Fruit fly (Drosophila melanogaster) whole organism, prepupa: ENCODE data around the gene CG32668.

Source experiments
- CG1621 ChIP-seq: fragments of 200-800 bp; sonication (Bioruptor generic); optimal IDR thresholded peaks from 3 replicates; lab custom pipeline; 2018; ENCODE audit warnings: missing biosample characterization, mild to moderate bottlenecking, missing genetic modification characterization
- CG6808 ChIP-seq: fragments of 200-800 bp; sonication (Bioruptor generic); optimal IDR thresholded peaks from 3 replicates; lab custom pipeline; 2017; ENCODE audit warnings: missing biosample characterization, missing genetic modification characterization, mild to moderate bottlenecking, moderate library complexity, missing genetic modification reagents
- CG7368 ChIP-seq: fragments of 200-800 bp; sonication (Bioruptor generic); optimal IDR thresholded peaks from 3 replicates; lab custom pipeline; 2016; ENCODE audit warnings: missing biosample characterization, missing genetic modification characterization
- Eip93F ChIP-seq: fragments of 200-800 bp; sonication (Bioruptor generic); optimal IDR thresholded peaks from 2 replicates; lab custom pipeline; 2016; ENCODE audit warnings: missing biosample characterization, mild to moderate bottlenecking, missing genetic modification characterization
- Gug ChIP-seq: fragments of 200-800 bp; sonication (Bioruptor generic); IDR thresholded peaks from 2 replicates; pipeline ENCODE4 v1.3.6; 2022; ENCODE audit warnings: missing biosample characterization, missing genetic modification characterization
- Smox ChIP-seq: fragments of 200-800 bp; sonication (Bioruptor generic); optimal IDR thresholded peaks from 3 replicates; lab custom pipeline; 2016; ENCODE audit warnings: missing biosample characterization, missing genetic modification characterization
- Sox102F ChIP-seq: fragments of 200-800 bp; sonication (Bioruptor generic); optimal IDR thresholded peaks from 2 replicates; lab custom pipeline; 2016; ENCODE audit warnings: missing biosample characterization, mild to moderate bottlenecking, missing genetic modification characterization
- achi ChIP-seq: fragments of 200-800 bp; sonication (Bioruptor generic); optimal IDR thresholded peaks from 3 replicates; lab custom pipeline; 2016; ENCODE audit warnings: missing biosample characterization, missing genetic modification characterization
- acj6 ChIP-seq: fragments of 200-800 bp; sonication (Bioruptor generic); optimal IDR thresholded peaks from 3 replicates; lab custom pipeline; 2016; ENCODE audit warnings: missing biosample characterization, missing genetic modification characterization
- dac ChIP-seq: fragments of 200-800 bp; sonication (Bioruptor generic); optimal IDR thresholded peaks from 2 replicates; lab custom pipeline; 2017; ENCODE audit warnings: missing biosample characterization, mild to moderate bottlenecking, missing genetic modification characterization
- esn ChIP-seq: fragments of 200-800 bp; sonication (Bioruptor generic); optimal IDR thresholded peaks from 2 replicates; lab custom pipeline; 2016; ENCODE audit warnings: missing biosample characterization, mild to moderate bottlenecking, missing genetic modification characterization, moderate library complexity
- lz ChIP-seq: fragments of 200-800 bp; sonication (Bioruptor generic); optimal IDR thresholded peaks from 3 replicates; lab custom pipeline; 2016; ENCODE audit warnings: missing biosample characterization, missing genetic modification characterization
- net ChIP-seq: fragments of 200-800 bp; sonication (Bioruptor generic); optimal IDR thresholded peaks from 3 replicates; lab custom pipeline; 2016; ENCODE audit warnings: missing biosample characterization, missing genetic modification characterization
- vri ChIP-seq: fragments of 200-800 bp; sonication (Bioruptor generic); optimal IDR thresholded peaks from 3 replicates; lab custom pipeline; 2016; ENCODE audit warnings: missing biosample characterization, mild to moderate bottlenecking, missing genetic modification characterization

DNA sequence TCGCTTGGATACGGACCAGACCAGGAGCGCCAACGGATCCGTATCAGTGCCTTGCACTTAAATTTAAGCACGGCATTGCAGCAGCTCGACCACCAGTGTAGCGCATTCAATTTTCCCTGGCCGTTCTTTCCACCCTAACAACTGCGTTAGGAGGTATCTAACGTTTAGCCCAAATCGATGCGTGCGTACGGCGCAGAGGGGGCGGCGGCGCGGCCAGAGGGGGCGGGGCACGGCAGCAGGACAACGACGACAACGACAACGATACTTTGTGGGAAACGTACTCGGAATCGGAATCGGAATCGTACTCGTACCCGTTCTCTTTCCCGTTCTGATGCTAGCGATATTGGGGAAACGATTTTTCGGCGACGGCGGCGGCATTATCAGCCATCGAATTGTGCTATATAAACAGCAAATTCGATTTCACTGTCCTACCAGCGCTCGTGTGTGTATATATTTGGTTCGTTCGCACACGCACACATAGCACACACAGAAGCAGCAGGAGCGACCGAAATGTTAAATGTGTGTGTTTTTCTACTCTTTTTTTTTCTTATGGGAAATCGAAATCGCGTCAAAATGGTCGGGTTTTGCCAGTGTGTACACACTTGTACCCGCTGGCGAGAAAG lies 35.3 kb downstream of the CG32668 start, which contains the start of gene CG11122:
- TF ChIP-seq Sox102F (GFP tag; lab: Kevin White, UChicago) (no peak), vri (GFP tag; lab: Kevin White, UChicago) (no peak), dac (GFP tag; lab: Kevin White, UChicago) (no peak), Smox (GFP tag; lab: Kevin White, UChicago) (no peak), achi (no peak), CG6808 (GFP tag; lab: Kevin White, UChicago) (no peak), CG7368 (GFP tag; lab: Kevin White, UChicago) (no peak), Eip93F (GFP tag; lab: Kevin White, UChicago) (no peak), lz (GFP tag; lab: Kevin White, UChicago) (no peak), esn (GFP tag; lab: Kevin White, UChicago) (no peak), net (no peak), acj6 (GFP tag; lab: Kevin White, UChicago) (no peak), CG1621 (tag; lab: Kevin White, UChicago) (no peak), Gug (no peak)
